Fruit fly (Drosophila melanogaster) whole organism, embryonic: ENCODE results near the gene CG5446.

ENCODE experiments used
- Asciz ChIP-seq: fragments of 200-800 bp; sonication (Bioruptor generic); optimal IDR thresholded peaks from 2 replicates; lab custom pipeline; 2017; ENCODE audit warnings: missing biosample characterization, mild to moderate bottlenecking, missing genetic modification characterization, missing genetic modification reagents
- Atf3 ChIP-seq: fragments of 200-800 bp; sonication (Bioruptor generic); optimal IDR thresholded peaks from 3 replicates; lab custom pipeline; 2016; ENCODE audit warnings: missing biosample characterization, missing genetic modification characterization
- CG10959 ChIP-seq: fragments of 200-800 bp; sonication (Bioruptor generic); IDR thresholded peaks from 2 replicates; pipeline ENCODE4 v1.3.6; 2022; ENCODE audit warnings: missing biosample characterization, missing genetic modification characterization
- CG11085 ChIP-seq: fragments of 200-800 bp; sonication (Bioruptor generic); IDR thresholded peaks from 2 replicates; pipeline ENCODE4 v1.3.6; 2022; ENCODE audit warnings: missing biosample characterization, missing genetic modification characterization
- CG11093 ChIP-seq: fragments of 200-800 bp; sonication (Bioruptor generic); IDR thresholded peaks from 3 replicates; pipeline ENCODE4 v1.3.6; 2022; ENCODE audit warnings: missing biosample characterization, missing genetic modification characterization
- CG11398 ChIP-seq: fragments of 200-800 bp; sonication (Bioruptor generic); optimal IDR thresholded peaks from 2 replicates; lab custom pipeline; 2016; ENCODE audit warnings: missing biosample characterization, missing genetic modification characterization
- CG11504 ChIP-seq: fragments of 200-800 bp; sonication (Bioruptor generic); optimal IDR thresholded peaks from 3 replicates; lab custom pipeline; 2019; ENCODE audit warnings: missing biosample characterization, mild to moderate bottlenecking, missing genetic modification characterization, moderate library complexity
- CG1233 ChIP-seq: fragments of 200-800 bp; sonication (Bioruptor generic); optimal IDR thresholded peaks from 4 replicates; lab custom pipeline; 2018; ENCODE audit warnings: missing biosample characterization, mild to moderate bottlenecking, missing genetic modification characterization
- CG12391 ChIP-seq: fragments of 200-800 bp; sonication (Bioruptor generic); optimal IDR thresholded peaks from 3 replicates; lab custom pipeline; 2018; ENCODE audit warnings: missing biosample characterization, mild to moderate bottlenecking, missing genetic modification characterization, moderate library complexity
- CG14965 ChIP-seq: fragments of 200-800 bp; sonication (Bioruptor generic); optimal IDR thresholded peaks from 2 replicates; lab custom pipeline; 2016; ENCODE audit warnings: missing biosample characterization, missing genetic modification characterization, borderline replicate concordance
- CG1647 ChIP-seq: fragments of 200-800 bp; sonication (Bioruptor generic); optimal IDR thresholded peaks from 3 replicates; lab custom pipeline; 2016; ENCODE audit warnings: missing biosample characterization, missing genetic modification characterization
- CG16815 ChIP-seq: fragments of 200-800 bp; sonication (Bioruptor generic); optimal IDR thresholded peaks from 3 replicates; lab custom pipeline; 2017; ENCODE audit warnings: missing biosample characterization, mild to moderate bottlenecking, missing genetic modification characterization
- CG18764 ChIP-seq: fragments of 200-800 bp; sonication (Bioruptor generic); optimal IDR thresholded peaks from 3 replicates; lab custom pipeline; 2016; ENCODE audit warnings: missing biosample characterization, missing genetic modification characterization
- CG31224 ChIP-seq: fragments of 200-800 bp; sonication (Bioruptor generic); IDR thresholded peaks from 2 replicates; pipeline ENCODE4 v1.3.6; 2022; ENCODE audit warnings: missing biosample characterization, missing genetic modification characterization
- CG31388 ChIP-seq: fragments of 200-800 bp; sonication (Bioruptor generic); optimal IDR thresholded peaks from 2 replicates; lab custom pipeline; 2016; ENCODE audit warnings: missing biosample characterization, missing genetic modification characterization
- CG3847 ChIP-seq: fragments of 200-800 bp; sonication (Bioruptor generic); IDR thresholded peaks from 2 replicates; pipeline ENCODE4 v1.3.6; 2022; ENCODE audit warnings: missing biosample characterization, missing genetic modification characterization
- CG43689 ChIP-seq: fragments of 200-800 bp; sonication (Bioruptor generic); IDR thresholded peaks from 2 replicates; pipeline ENCODE4 v1.3.6; 2022; ENCODE audit warnings: missing biosample characterization, missing genetic modification characterization
- CG6791 ChIP-seq: fragments of 200-800 bp; sonication (Bioruptor generic); IDR thresholded peaks from 3 replicates; pipeline ENCODE4 v1.3.6; 2022; ENCODE audit warnings: missing biosample characterization, missing genetic modification characterization; ENCODE audit not compliant: partially characterized antibody
- CG8359 ChIP-seq: fragments of 200-800 bp; sonication (Bioruptor generic); optimal IDR thresholded peaks from 2 replicates; lab custom pipeline; 2017; ENCODE audit warnings: missing biosample characterization, mild to moderate bottlenecking, missing genetic modification characterization, borderline replicate concordance
- CG8765 ChIP-seq: fragments of 200-800 bp; sonication (Bioruptor generic); IDR thresholded peaks from 2 replicates; pipeline ENCODE4 v1.3.6; 2022; ENCODE audit warnings: missing biosample characterization, missing genetic modification characterization
- Camta ChIP-seq: fragments of 200-800 bp; sonication (Bioruptor generic); optimal IDR thresholded peaks from 2 replicates; lab custom pipeline; 2016; ENCODE audit warnings: missing biosample characterization, missing genetic modification characterization
- CkIIα-i1 ChIP-seq: fragments of 200-800 bp; sonication (Bioruptor generic); IDR thresholded peaks from 2 replicates; pipeline ENCODE4 v1.3.6; 2022; ENCODE audit warnings: missing biosample characterization, missing genetic modification characterization
- Dad ChIP-seq: fragments of 200-800 bp; sonication (Bioruptor generic); optimal IDR thresholded peaks from 3 replicates; lab custom pipeline; 2016; ENCODE audit warnings: missing biosample characterization, missing genetic modification characterization
- Dll ChIP-seq: fragments of 200-800 bp; sonication (Bioruptor generic); IDR thresholded peaks from 4 replicates; pipeline ENCODE4 v1.3.6; 2022; ENCODE audit warnings: missing biosample characterization, missing genetic modification characterization; ENCODE audit not compliant: partially characterized antibody
- Eip74EF ChIP-seq, 2 experiments: fragments of 200-800 bp in 1 of 2; fragments of >200 bp in 1 of 2; sonication (Bioruptor generic) in 1 of 2; optimal IDR thresholded peaks; 2 replicates each; lab custom pipeline; 2017 to 2019; ENCODE audit warnings: missing biosample characterization in 2 of 2, missing genetic modification characterization in 2 of 2, mild to moderate bottlenecking in 1 of 2, moderate library complexity in 1 of 2
- Hey ChIP-seq: fragments of 200-800 bp; sonication (Bioruptor generic); optimal IDR thresholded peaks from 3 replicates; lab custom pipeline; 2018; ENCODE audit warnings: missing biosample characterization, mild to moderate bottlenecking, missing genetic modification characterization
- HmgD ChIP-seq: fragments of 200-800 bp; sonication (Bioruptor generic); optimal IDR thresholded peaks from 3 replicates; lab custom pipeline; 2016; ENCODE audit warnings: missing biosample characterization, missing genetic modification characterization
- HmgZ ChIP-seq: fragments of 200-800 bp; sonication (Bioruptor generic); optimal IDR thresholded peaks from 2 replicates; lab custom pipeline; 2018; ENCODE audit warnings: missing biosample characterization, mild to moderate bottlenecking, missing genetic modification characterization
- Hr3 ChIP-seq: fragments of 200-800 bp; sonication (Bioruptor generic); optimal IDR thresholded peaks from 3 replicates; lab custom pipeline; 2016; ENCODE audit warnings: missing biosample characterization, missing genetic modification characterization
- Hr51 ChIP-seq, 2 experiments: fragments of 200-800 bp; sonication (Bioruptor generic); optimal IDR thresholded peaks; 2 replicates in 1 of 2; 3 replicates in 1 of 2; lab custom pipeline; 2016 to 2018; ENCODE audit warnings: missing biosample characterization in 2 of 2, missing genetic modification characterization in 2 of 2, mild to moderate bottlenecking in 1 of 2, moderate library complexity in 1 of 2
- Hsf ChIP-seq: fragments of 200-800 bp; sonication (Bioruptor generic); optimal IDR thresholded peaks from 3 replicates; lab custom pipeline; 2016; ENCODE audit warnings: missing biosample characterization, missing genetic modification characterization
- Max ChIP-seq: fragments of 200-800 bp; sonication (Bioruptor generic); optimal IDR thresholded peaks from 2 replicates; lab custom pipeline; 2016; ENCODE audit warnings: missing biosample characterization, mild to moderate bottlenecking, missing genetic modification characterization
- Oli ChIP-seq: fragments of 200-800 bp; sonication (Bioruptor generic); optimal IDR thresholded peaks from 2 replicates; lab custom pipeline; 2018; ENCODE audit warnings: missing biosample characterization, mild to moderate bottlenecking, missing genetic modification characterization, moderate library complexity
- Sin3A ChIP-seq: fragments of >200 bp; optimal IDR thresholded peaks from 2 replicates; lab custom pipeline; 2018
- Six4 ChIP-seq: fragments of 200-800 bp; sonication (Bioruptor generic); optimal IDR thresholded peaks from 2 replicates; lab custom pipeline; 2016; ENCODE audit warnings: missing biosample characterization, missing genetic modification characterization
- Stat92E ChIP-seq, 3 experiments: fragments of >200 bp in 2 of 3; fragments of 200-800 bp in 1 of 3; sonication (Bioruptor generic) in 1 of 3; optimal IDR thresholded peaks; 2 replicates each; lab custom pipeline; 2017 to 2019; ENCODE audit warnings: missing biosample characterization in 3 of 3, missing genetic modification characterization in 3 of 3, mild to moderate bottlenecking in 1 of 3, moderate library complexity in 1 of 3
- Usf ChIP-seq: fragments of 200-800 bp; sonication (Bioruptor generic); optimal IDR thresholded peaks from 2 replicates; lab custom pipeline; 2017; ENCODE audit warnings: missing genotype, missing biosample characterization, missing genetic modification characterization
- az2 ChIP-seq: fragments of 200-800 bp; sonication (Bioruptor generic); optimal IDR thresholded peaks from 3 replicates; lab custom pipeline; 2016; ENCODE audit warnings: missing biosample characterization, missing genetic modification characterization
- caup ChIP-seq: fragments of 200-800 bp; sonication (Bioruptor generic); optimal IDR thresholded peaks from 3 replicates; lab custom pipeline; 2017; ENCODE audit warnings: missing biosample characterization, mild to moderate bottlenecking, missing genetic modification characterization, moderate library complexity; ENCODE audit not compliant: severe bottlenecking
- chinmo ChIP-seq: fragments of 200-800 bp; sonication (Bioruptor generic); IDR thresholded peaks from 4 replicates; pipeline ENCODE4 v1.3.6; 2022; ENCODE audit warnings: missing biosample characterization, missing genetic modification characterization; ENCODE audit not compliant: partially characterized antibody
- crc ChIP-seq: fragments of 200-800 bp; sonication (Bioruptor generic); optimal IDR thresholded peaks from 2 replicates; lab custom pipeline; 2016; ENCODE audit warnings: missing biosample characterization, missing genetic modification characterization
- grau ChIP-seq: fragments of 200-800 bp; optimal IDR thresholded peaks from 3 replicates; lab custom pipeline; 2019; ENCODE audit warnings: missing biosample characterization, mild to moderate bottlenecking, missing genetic modification characterization, moderate library complexity
- gro ChIP-seq: fragments of 200-800 bp; sonication (Bioruptor generic); optimal IDR thresholded peaks from 2 replicates; lab custom pipeline; 2016; ENCODE audit warnings: missing biosample characterization, missing genetic modification characterization
- hkb ChIP-seq, 2 experiments: fragments of 200-800 bp in 1 of 2; fragments of >200 bp in 1 of 2; sonication (Bioruptor generic) in 1 of 2; IDR thresholded peaks in 1 of 2; optimal IDR thresholded peaks in 1 of 2; 2 replicates each; pipeline versions ENCODE4 v1.3.6 to Lab custom; 2017 to 2022; ENCODE audit warnings: missing biosample characterization in 1 of 2, missing genetic modification characterization in 1 of 2
- kay ChIP-seq: fragments of 200-800 bp; sonication (Bioruptor generic); optimal IDR thresholded peaks from 2 replicates; lab custom pipeline; 2016; ENCODE audit warnings: missing biosample characterization, missing genetic modification characterization
- lab ChIP-seq: fragments of 200-800 bp; sonication (Bioruptor generic); optimal IDR thresholded peaks from 3 replicates; lab custom pipeline; 2017; ENCODE audit warnings: missing biosample characterization, missing genetic modification characterization, mild to moderate bottlenecking, moderate library complexity, missing genetic modification reagents
- pho ChIP-seq: fragments of 200-800 bp; sonication (Bioruptor generic); optimal IDR thresholded peaks from 2 replicates; lab custom pipeline; 2016; ENCODE audit warnings: missing biosample characterization, missing genetic modification characterization
- pnt ChIP-seq: fragments of 200-800 bp; sonication (Bioruptor generic); optimal IDR thresholded peaks from 3 replicates; lab custom pipeline; 2016; ENCODE audit warnings: missing biosample characterization, missing genetic modification characterization
- salm ChIP-seq: fragments of 200-800 bp; sonication (Bioruptor generic); optimal IDR thresholded peaks from 2 replicates; lab custom pipeline; 2018; ENCODE audit warnings: missing biosample characterization, mild to moderate bottlenecking, missing genetic modification characterization
- shn ChIP-seq: fragments of 200-800 bp; sonication (Bioruptor generic); optimal IDR thresholded peaks from 3 replicates; lab custom pipeline; 2016; ENCODE audit warnings: missing biosample characterization, missing genetic modification characterization
- vvl ChIP-seq: fragments of 200-800 bp; sonication (Bioruptor generic); IDR thresholded peaks from 2 replicates; pipeline ENCODE4 v1.3.6; 2022; ENCODE audit warnings: missing biosample characterization, missing genetic modification characterization

The CG5446 gene

dm6 chr2L:12475308-12475707 is 47.8 kb upstream of the CG5446 start (continued):
- TF ChIP-seq CG3847 (GFP tag; lab: Robert Waterston, UW) (no peak), shn (GFP tag; lab: Kevin White, UChicago) (no peak), CG11504 (tag; lab: Kevin White, UChicago) (peak; percentile 4), Asciz (GFP tag; lab: Kevin White, UChicago) (peak; percentile 12), CG18764 (GFP tag; lab: Kevin White, UChicago) (no peak), Atf3 (GFP tag; lab: Kevin White, UChicago) (no peak), CG11093 (no peak), CG14965 (GFP tag; lab: Kevin White, UChicago) (no peak), Hr3 (GFP tag; lab: Kevin White, UChicago) (no peak), CG43689 (GFP tag; lab: Robert Waterston, UW) (no peak), CG11398 (GFP tag; lab: Kevin White, UChicago) (peak; percentile 17), CG8765 (GFP tag; lab: Robert Waterston, UW) (no peak), Sin3A (lab: Kevin White, UChicago) (no peak), CG1233 (GFP tag; lab: Kevin White, UChicago) (peak; percentile 15), Dad (GFP tag; lab: Kevin White, UChicago) (no peak), Hr51 (GFP tag; optimal IDR thresholded peaks at IDR 0.05; lab: Kevin White, UChicago) (peak in 1 of 2 experiments; percentile 16), grau (tag; lab: Kevin White, UChicago) (peak; percentile 24), Hey (tag; lab: Kevin White, UChicago) (peak; percentile 16), gro (peak; percentile 67), Hsf (GFP tag; lab: Kevin White, UChicago) (no peak), HmgD (GFP tag; lab: Kevin White, UChicago) (no peak), Camta (GFP tag; lab: Kevin White, UChicago) (no peak), Usf (GFP tag; lab: Kevin White, UChicago) (no peak), CG6791 (no peak), Max (GFP tag; lab: Kevin White, UChicago) (no peak), salm (tag; lab: Kevin White, UChicago) (no peak), CG12391 (tag; lab: Kevin White, UChicago) (no peak), Dll (no peak), vvl (GFP tag; lab: Robert Waterston, UW) (0 out of 2 replicates have a peak, but pooled peaks have one; percentile 19), kay (GFP tag; lab: Kevin White, UChicago) (no peak), Stat92E (GFP tag; optimal IDR thresholded peaks at IDR 0.05; lab: Kevin White, UChicago) (no peak), hkb (optimal IDR thresholded peaks at IDR 0.05; lab: Kevin White, UChicago) (no peak), hkb (GFP tag; IDR thresholded peaks at IDR 0.05; lab: Robert Waterston, UW) (no peak), pho (no peak), CG8359 (GFP tag; lab: Kevin White, UChicago) (no peak), CG10959 (no peak), lab (GFP tag; lab: Kevin White, UChicago) (peak; percentile 83), CG31388 (GFP tag; lab: Kevin White, UChicago) (no peak), caup (GFP tag; lab: Kevin White, UChicago) (peak; percentile 59), HmgZ (peak; percentile 49), Eip74EF (GFP tag; optimal IDR thresholded peaks at IDR 0.05; lab: Kevin White, UChicago) (no peak), CG31224 (GFP tag; lab: Robert Waterston, UW) (peak; percentile 91), CG1647 (no peak), chinmo (GFP tag; lab: Robert Waterston, UW) (no peak), Six4 (GFP tag; lab: Kevin White, UChicago) (no peak), CG16815 (GFP tag; lab: Kevin White, UChicago) (no peak), CkIIα-i1 (GFP tag; lab: Robert Waterston, UW) (no peak), pnt (no peak), crc (GFP tag; lab: Kevin White, UChicago) (no peak), Oli (tag; lab: Kevin White, UChicago) (no peak), CG11085 (GFP tag; lab: Robert Waterston, UW) (no peak), az2 (GFP tag; lab: Kevin White, UChicago) (no peak)
